Worm (Caenorhabditis elegans): ENCODE results near the gene nhr-16.

nhr-16 gene

ce11 chrII:4467869-4468268 is 29.3 kb downstream of the nhr-16 start, which contains the start of gene W06B4.2:
W06B4.2 (plus strand) TSS chrII:4468169.
- TF ChIP-seq aly-1 (tag; optimal IDR thresholded peaks at IDR 0.05), result no peak
- no peak for TF ChIP-seq scrt-1 (GFP tag; IDR thresholded peaks at IDR 0.05)
- no peak for TF ChIP-seq sea-1 (GFP tag; conservative IDR thresholded peaks at IDR 0.05)
- TF ChIP-seq ceh-13 (GFP tag; optimal IDR thresholded peaks at IDR 0.05), result no peak
- TF ChIP-seq hnd-1 (tag; optimal IDR thresholded peaks at IDR 0.05), result no peak
- no peak for TF ChIP-seq ama-1 (optimal IDR thresholded peaks at IDR 0.05)
- TF ChIP-seq ets-7 (tag; optimal IDR thresholded peaks at IDR 0.05), result no peak
- no peak for TF ChIP-seq F13C5.2 (tag; optimal IDR thresholded peaks at IDR 0.05)
- TF ChIP-seq ceh-36 (tag; optimal IDR thresholded peaks at IDR 0.05), result no peak
- no peak for TF ChIP-seq tbx-11 (GFP tag; IDR thresholded peaks at IDR 0.05)
- TF ChIP-seq hmg-4 (GFP tag; optimal IDR thresholded peaks at IDR 0.05), result no peak
- no peak for TF ChIP-seq tbx-37 (GFP tag; conservative IDR thresholded peaks at IDR 0.05)
- no peak for TF ChIP-seq hmbx-1 (tag; optimal IDR thresholded peaks at IDR 0.05)
- TF ChIP-seq pes-1 (GFP tag; IDR thresholded peaks at IDR 0.05), result no peak
- TF ChIP-seq flt-1 (GFP tag; IDR thresholded peaks at IDR 0.05), result no peak
- TF ChIP-seq B0310.2 (tag; optimal IDR thresholded peaks at IDR 0.05), result no peak
- no peak for TF ChIP-seq tra-4 (tag; optimal IDR thresholded peaks at IDR 0.05)

- no peak for TF ChIP-seq F13C5.2 (tag; optimal IDR thresholded peaks at IDR 0.05)
- no peak for TF ChIP-seq ama-1 (optimal IDR thresholded peaks at IDR 0.05)
- TF ChIP-seq tbx-11 (GFP tag; IDR thresholded peaks at IDR 0.05), result no peak
- no peak for TF ChIP-seq hnd-1 (tag; optimal IDR thresholded peaks at IDR 0.05)
- no peak for TF ChIP-seq ceh-36 (tag; optimal IDR thresholded peaks at IDR 0.05)
- no peak for TF ChIP-seq ceh-13 (GFP tag; optimal IDR thresholded peaks at IDR 0.05)
Observed at ce11 chrII:4468897-4469459, 30.4 kb downstream of the nhr-16 start.

- TF ChIP-seq aly-1 (tag; optimal IDR thresholded peaks at IDR 0.05), result no peak
- no peak for TF ChIP-seq hmg-4 (GFP tag; optimal IDR thresholded peaks at IDR 0.05)
- no peak for TF ChIP-seq ama-1 (optimal IDR thresholded peaks at IDR 0.05)
- no peak for TF ChIP-seq F13C5.2 (tag; optimal IDR thresholded peaks at IDR 0.05)
- TF ChIP-seq sea-1 (GFP tag; conservative IDR thresholded peaks at IDR 0.05), result no peak
- no peak for TF ChIP-seq ceh-13 (GFP tag; optimal IDR thresholded peaks at IDR 0.05)
- no peak for TF ChIP-seq tbx-37 (GFP tag; conservative IDR thresholded peaks at IDR 0.05)
- TF ChIP-seq pes-1 (GFP tag; IDR thresholded peaks at IDR 0.05), result no peak
- no peak for TF ChIP-seq hnd-1 (tag; optimal IDR thresholded peaks at IDR 0.05)
Observed at ce11 chrII:4470972-4471645, 32.5 kb downstream of the nhr-16 start, which contains the start of gene W06B4.1. W06B4.1 (plus strand) TSS chrII:4471595.

- TF ChIP-seq ama-1 (optimal IDR thresholded peaks at IDR 0.05), result no peak
- no peak for TF ChIP-seq tbx-11 (GFP tag; IDR thresholded peaks at IDR 0.05)
- TF ChIP-seq ceh-36 (tag; optimal IDR thresholded peaks at IDR 0.05), result no peak
- TF ChIP-seq scrt-1 (GFP tag; IDR thresholded peaks at IDR 0.05), result no peak
- no peak for TF ChIP-seq hnd-1 (tag; optimal IDR thresholded peaks at IDR 0.05)
- TF ChIP-seq ets-7 (tag; optimal IDR thresholded peaks at IDR 0.05), result no peak
- no peak for TF ChIP-seq hmg-4 (GFP tag; optimal IDR thresholded peaks at IDR 0.05)
- TF ChIP-seq tra-4 (tag; optimal IDR thresholded peaks at IDR 0.05), result no peak
- no peak for TF ChIP-seq ceh-13 (GFP tag; optimal IDR thresholded peaks at IDR 0.05)
- no peak for TF ChIP-seq flt-1 (GFP tag; IDR thresholded peaks at IDR 0.05)
- no peak for TF ChIP-seq B0310.2 (tag; optimal IDR thresholded peaks at IDR 0.05)
- no peak for TF ChIP-seq aly-1 (tag; optimal IDR thresholded peaks at IDR 0.05)
- no peak for TF ChIP-seq sea-1 (GFP tag; conservative IDR thresholded peaks at IDR 0.05)
- no peak for TF ChIP-seq tbx-37 (GFP tag; conservative IDR thresholded peaks at IDR 0.05)
- TF ChIP-seq F13C5.2 (tag; optimal IDR thresholded peaks at IDR 0.05), result no peak
- TF ChIP-seq hmbx-1 (tag; optimal IDR thresholded peaks at IDR 0.05), result no peak
- no peak for TF ChIP-seq pes-1 (GFP tag; IDR thresholded peaks at IDR 0.05)
Observed at ce11 chrII:4474005-4474655, 35.5 kb downstream of the nhr-16 start.

- no peak for TF ChIP-seq pes-1 (GFP tag; IDR thresholded peaks at IDR 0.05)
- no peak for TF ChIP-seq flt-1 (GFP tag; IDR thresholded peaks at IDR 0.05)
- TF ChIP-seq tbx-11 (GFP tag; IDR thresholded peaks at IDR 0.05), result no peak
- TF ChIP-seq tra-4 (tag; optimal IDR thresholded peaks at IDR 0.05), result no peak
- no peak for TF ChIP-seq hnd-1 (tag; optimal IDR thresholded peaks at IDR 0.05)
- no peak for TF ChIP-seq aly-1 (tag; optimal IDR thresholded peaks at IDR 0.05)
- no peak for TF ChIP-seq B0310.2 (tag; optimal IDR thresholded peaks at IDR 0.05)
- TF ChIP-seq tbx-37 (GFP tag; conservative IDR thresholded peaks at IDR 0.05), result no peak
- no peak for TF ChIP-seq ets-7 (tag; optimal IDR thresholded peaks at IDR 0.05)
- no peak for TF ChIP-seq ceh-36 (tag; optimal IDR thresholded peaks at IDR 0.05)
- no peak for TF ChIP-seq hmbx-1 (tag; optimal IDR thresholded peaks at IDR 0.05)
- TF ChIP-seq hmg-4 (GFP tag; optimal IDR thresholded peaks at IDR 0.05), result no peak
- TF ChIP-seq ama-1 (optimal IDR thresholded peaks at IDR 0.05), result no peak
- TF ChIP-seq scrt-1 (GFP tag; IDR thresholded peaks at IDR 0.05), result no peak
- TF ChIP-seq sea-1 (GFP tag; conservative IDR thresholded peaks at IDR 0.05), result no peak
- TF ChIP-seq ceh-13 (GFP tag; optimal IDR thresholded peaks at IDR 0.05), result no peak
- TF ChIP-seq F13C5.2 (tag; optimal IDR thresholded peaks at IDR 0.05), result no peak
Observed at ce11 chrII:4478303-4478702, 39.7 kb downstream of the nhr-16 start, which contains the start of gene T05C1.1. T05C1.1 (plus strand) TSS chrII:4478603.

- TF ChIP-seq aly-1 (tag; optimal IDR thresholded peaks at IDR 0.05) (no peak), tra-4 (tag; optimal IDR thresholded peaks at IDR 0.05) (no peak), ceh-36 (tag; optimal IDR thresholded peaks at IDR 0.05) (no peak), ama-1 (optimal IDR thresholded peaks at IDR 0.05) (no peak), ceh-13 (GFP tag; optimal IDR thresholded peaks at IDR 0.05) (no peak), flt-1 (GFP tag; IDR thresholded peaks at IDR 0.05) (no peak), B0310.2 (tag; optimal IDR thresholded peaks at IDR 0.05) (no peak), hmbx-1 (tag; optimal IDR thresholded peaks at IDR 0.05) (no peak)
Observed at ce11 chrII:4482021-4482420, 43.4 kb downstream of the nhr-16 start, which contains the start of gene T05C1.2. T05C1.2 (minus strand) TSS chrII:4482121.

Measured in whole organism, early embryonic.